Worm (Caenorhabditis elegans): ENCODE measurements around the gene tag-294.

- TF ChIP-seq elt-2 (tag; optimal IDR thresholded peaks at IDR 0.05) (no peak), ets-4 (tag; optimal IDR thresholded peaks at IDR 0.05) (no peak), lin-11 (tag; optimal IDR thresholded peaks at IDR 0.05) (no peak), gmeb-2 (tag; optimal IDR thresholded peaks at IDR 0.05) (no peak), ama-1 (optimal IDR thresholded peaks at IDR 0.05) (no peak), mec-3 (tag; optimal IDR thresholded peaks at IDR 0.05; ENCODE audit: borderline replicate concordance) (no peak), nhr-11 (tag; optimal IDR thresholded peaks at IDR 0.05) (no peak), hlh-13 (GFP tag; optimal IDR thresholded peaks at IDR 0.05) (no peak), syd-9 (tag; optimal IDR thresholded peaks at IDR 0.05) (no peak), tbx-2 (tag; optimal IDR thresholded peaks at IDR 0.05) (peak; percentile 42), F13H6.1 (tag; optimal IDR thresholded peaks at IDR 0.05) (no peak), unc-86 (tag; optimal IDR thresholded peaks at IDR 0.05) (no peak), ceh-34 (tag; optimal IDR thresholded peaks at IDR 0.05) (no peak)
Observed at ce11 chrX:5764739-5765138, 1.5 kb upstream of the tag-294 start.
